Worm (Caenorhabditis elegans) whole organism, mixed stage, embryonic: Measurements from ENCODE around the gene lgc-31.

Experiments
- ceh-43 ChIP-seq: fragments of 200-800 bp; sonication (Bioruptor generic); optimal IDR thresholded peaks from 2 replicates; lab custom pipeline; 2018; ENCODE audit warnings: mild to moderate bottlenecking, missing genetic modification characterization, moderate library complexity, missing compliant biosample characterization
- mep-1 ChIP-seq: fragments of 150-350 bp; optimal IDR thresholded peaks from 2 replicates; lab custom pipeline; 2017; ENCODE audit warnings: missing biosample characterization, missing genetic modification reagents, missing genetic modification characterization, inconsistent platforms
- nhr-12 ChIP-seq: fragments of 150-350 bp; optimal IDR thresholded peaks from 2 replicates; lab custom pipeline; 2014; ENCODE audit warnings: missing biosample characterization, missing genetic modification characterization
- nhr-237 ChIP-seq: fragments of 150-350 bp; optimal IDR thresholded peaks from 2 replicates; lab custom pipeline; 2014; ENCODE audit warnings: missing biosample characterization, missing genetic modification characterization
- pha-4 ChIP-seq: fragments of 150-350 bp; optimal IDR thresholded peaks from 2 replicates; lab custom pipeline; 2018; ENCODE audit warnings: missing biosample characterization, missing genetic modification reagents, missing genetic modification characterization
- unc-39 ChIP-seq: fragments of 150-350 bp; optimal IDR thresholded peaks from 2 replicates; lab custom pipeline; 2014; ENCODE audit warnings: missing biosample characterization, missing genetic modification characterization
- unc-62 ChIP-seq: fragments of 150-350 bp; optimal IDR thresholded peaks from 2 replicates; lab custom pipeline; 2014; ENCODE audit warnings: missing biosample characterization, missing genetic modification reagents, missing genetic modification characterization

ce11 chrV:15553869-15554268 is 32.0 kb upstream of the lgc-31 start:
- TF ChIP-seq nhr-12 (tag; lab: Kevin White, UChicago), result no peak
- TF ChIP-seq ceh-43 (GFP tag; lab: Kevin White, UChicago), result no peak
- no peak for TF ChIP-seq mep-1
- TF ChIP-seq unc-39 (tag; lab: Kevin White, UChicago), result no peak
- TF ChIP-seq pha-4 (tag; lab: Kevin White, UChicago), result no peak
- no peak for TF ChIP-seq nhr-237 (tag; lab: Kevin White, UChicago)
- no peak for TF ChIP-seq unc-62
